Worm (Caenorhabditis elegans) whole organism, L1 larva: ENCODE measurements around the gene B0034.2.
A peak's percentile ranks its signal among the peaks of the same experiment; 100 is the strongest.

Experiments
- Y116A8C.19 ChIP-seq: sonication (generic microtip); optimal IDR thresholded peaks from 2 replicates; lab custom pipeline; 2016; ENCODE audit warnings: missing compliant biosample characterization, missing genetic modification characterization, borderline replicate concordance
- alr-1 ChIP-seq: fragments of 200-800 bp; sonication (Bioruptor generic); optimal IDR thresholded peaks from 2 replicates; lab custom pipeline; 2018; ENCODE audit warnings: borderline replicate concordance, mild to moderate bottlenecking, missing genetic modification characterization, missing compliant biosample characterization
- ama-1 ChIP-seq: fragments of 150-350 bp; optimal IDR thresholded peaks from 2 replicates; lab custom pipeline; 2014
- elt-3 ChIP-seq, 6 experiments: fragments of 150-350 bp in 1 of 6; sonication (generic microtip); optimal IDR thresholded peaks; 2 replicates each; lab custom pipeline; 2017 to 2018; ENCODE audit warnings: missing biosample characterization in 6 of 6, missing genetic modification characterization in 6 of 6, inconsistent platforms in 1 of 6
- fos-1 ChIP-seq: fragments of 150-350 bp; optimal IDR thresholded peaks from 2 replicates; lab custom pipeline; 2014; ENCODE audit warnings: missing biosample characterization, missing genetic modification characterization
- lin-15B ChIP-seq: fragments of 150-350 bp; sonication (generic microtip); optimal IDR thresholded peaks from 3 replicates; lab custom pipeline; 2014; ENCODE audit warnings: missing biosample characterization, missing genetic modification characterization
- lin-39 ChIP-seq: fragments of 150-350 bp; optimal IDR thresholded peaks from 2 replicates; lab custom pipeline; 2014; ENCODE audit warnings: missing biosample characterization, missing genetic modification reagents, missing genetic modification characterization
- lsy-2 ChIP-seq, 2 experiments: fragments of 150-350 bp; optimal IDR thresholded peaks; 2 replicates each; lab custom pipeline; 2014; ENCODE audit warnings: missing biosample characterization in 2 of 2, missing genetic modification characterization in 2 of 2
- mef-2 ChIP-seq: fragments of 150-350 bp; optimal IDR thresholded peaks from 2 replicates; lab custom pipeline; 2014; ENCODE audit warnings: missing biosample characterization, missing genetic modification characterization
- nhr-11 ChIP-seq: fragments of 150-350 bp; optimal IDR thresholded peaks from 2 replicates; lab custom pipeline; 2014; ENCODE audit warnings: missing biosample characterization, missing genetic modification characterization
- nhr-28 ChIP-seq: fragments of 150-350 bp; optimal IDR thresholded peaks from 2 replicates; lab custom pipeline; 2014; ENCODE audit warnings: missing biosample characterization, missing genetic modification characterization
- sptf-1 ChIP-seq: fragments of 150-350 bp; optimal IDR thresholded peaks from 2 replicates; lab custom pipeline; 2014; ENCODE audit warnings: missing biosample characterization, missing genetic modification characterization
- zag-1 ChIP-seq: fragments of 150-350 bp; optimal IDR thresholded peaks from 2 replicates; lab custom pipeline; 2014; ENCODE audit warnings: missing biosample characterization, missing genetic modification characterization

DNA sequence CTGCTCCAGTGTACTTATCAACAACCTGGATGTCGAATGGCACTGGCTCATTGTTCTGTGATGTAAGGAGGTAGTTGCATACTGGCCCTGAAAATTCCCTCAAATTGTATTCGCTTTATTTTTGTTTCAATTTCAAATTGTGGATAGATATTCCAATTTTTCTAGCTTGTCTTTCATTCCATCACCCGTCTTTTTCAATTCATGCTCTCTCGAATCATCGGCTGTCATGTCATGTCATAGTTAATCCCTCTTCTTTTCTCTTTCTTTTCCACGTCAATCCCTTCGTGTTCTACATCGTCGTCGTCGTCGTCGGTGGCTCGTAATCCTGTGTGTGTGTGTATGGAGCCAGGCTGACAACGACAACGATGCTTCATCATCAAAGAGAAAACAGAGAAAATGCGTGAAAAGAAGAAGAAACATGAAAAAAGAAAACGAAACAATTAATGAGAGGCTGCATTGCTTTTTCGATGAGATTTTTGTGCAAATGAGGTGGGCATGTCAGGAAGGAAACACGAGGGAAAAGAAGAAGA, 11.5 kb upstream of the B0034.2 start:
- no peak for TF ChIP-seq mef-2 (tag; lab: Kevin White, UChicago)
- TF ChIP-seq fos-1, result no peak
- TF ChIP-seq Y116A8C.19, result no peak
- TF ChIP-seq ama-1 (lab: Kevin White, UChicago), result no peak
- TF ChIP-seq lsy-2 (tag; optimal IDR thresholded peaks at IDR 0.05; lab: Kevin White, UChicago), result peak in 1 of 2 experiments; percentile 29
- TF ChIP-seq lin-15B, result no peak
- TF ChIP-seq nhr-11 (tag; lab: Kevin White, UChicago), result no peak
- no peak for TF ChIP-seq elt-3 (tag; optimal IDR thresholded peaks at IDR 0.05; lab: Kevin White, UChicago)
- TF ChIP-seq zag-1 (tag; lab: Kevin White, UChicago), result no peak
- no peak for TF ChIP-seq nhr-28 (tag; lab: Kevin White, UChicago)
- no peak for TF ChIP-seq lin-39
- TF ChIP-seq alr-1 (tag; lab: Kevin White, UChicago), result no peak
- no peak for TF ChIP-seq sptf-1
